Worm (Caenorhabditis elegans) whole organism, L2 larva: ENCODE data around the gene C36C5.15.

Source experiments
- blmp-1 ChIP-seq: sonication (generic microtip); optimal IDR thresholded peaks from 2 replicates; lab custom pipeline; 2017; ENCODE audit warnings: missing genetic modification characterization, mild to moderate bottlenecking, missing compliant biosample characterization, antibody characterized with exemption, moderate library complexity; ENCODE audit not compliant: insufficient read depth
- dmd-4 ChIP-seq: sonication (generic microtip); optimal IDR thresholded peaks from 2 replicates; lab custom pipeline; 2017; ENCODE audit warnings: missing biosample characterization, missing genetic modification characterization
- elt-3 ChIP-seq: sonication (generic microtip); optimal IDR thresholded peaks from 2 replicates; lab custom pipeline; 2017; ENCODE audit warnings: missing biosample characterization, missing genetic modification characterization
- lin-13 ChIP-seq: fragments of 150-350 bp; optimal IDR thresholded peaks from 2 replicates; lab custom pipeline; 2014; ENCODE audit warnings: missing biosample characterization, missing genetic modification reagents, missing genetic modification characterization
- mab-5 ChIP-seq: fragments of 150-350 bp; optimal IDR thresholded peaks from 2 replicates; lab custom pipeline; 2014; ENCODE audit warnings: missing biosample characterization, missing genetic modification characterization
- nhr-11 ChIP-seq: fragments of 150-350 bp; optimal IDR thresholded peaks from 2 replicates; lab custom pipeline; 2014; ENCODE audit warnings: missing biosample characterization, missing genetic modification characterization
- nhr-12 ChIP-seq: fragments of 150-350 bp; optimal IDR thresholded peaks from 2 replicates; lab custom pipeline; 2014; ENCODE audit warnings: missing biosample characterization, missing genetic modification characterization
- nhr-77 ChIP-seq: fragments of 150-350 bp; optimal IDR thresholded peaks from 2 replicates; lab custom pipeline; 2014; ENCODE audit warnings: missing biosample characterization, missing genetic modification characterization
- unc-39 ChIP-seq: fragments of 150-350 bp; optimal IDR thresholded peaks from 2 replicates; lab custom pipeline; 2014; ENCODE audit warnings: missing biosample characterization, missing genetic modification characterization
- unc-55 ChIP-seq: fragments of 150-350 bp; sonication (generic microtip); optimal IDR thresholded peaks from 3 replicates; lab custom pipeline; 2014; ENCODE audit warnings: missing biosample characterization, missing genetic modification reagents, missing genetic modification characterization

DNA sequence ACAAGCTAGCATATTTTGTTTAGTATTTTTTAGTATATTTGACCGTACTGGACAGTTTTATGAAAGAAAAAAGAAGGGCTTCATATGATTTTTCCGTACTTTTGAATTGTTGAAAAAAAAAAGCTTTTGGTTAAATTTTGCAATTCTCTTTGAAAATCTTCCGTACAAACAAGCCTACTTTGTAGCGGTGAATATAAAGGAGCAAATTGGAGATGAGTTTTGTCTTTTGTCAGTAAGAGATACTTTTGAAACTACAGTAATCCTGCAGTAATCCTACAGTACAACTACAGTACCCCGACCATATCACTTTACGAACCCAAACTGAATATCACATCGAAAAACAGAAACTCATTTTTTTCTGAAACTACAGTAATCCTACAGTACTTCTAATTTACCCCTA, 46.1 kb downstream of the C36C5.15 start:
- no peak for TF ChIP-seq blmp-1 (tag; lab: Kevin White, UChicago)
- TF ChIP-seq dmd-4: no peak
- TF ChIP-seq nhr-12: no peak
- TF ChIP-seq nhr-11 (tag; lab: Kevin White, UChicago): no peak
- TF ChIP-seq mab-5 (tag; lab: Kevin White, UChicago): no peak
- no peak for TF ChIP-seq nhr-77 (tag; lab: Kevin White, UChicago)
- no peak for TF ChIP-seq unc-55 (GFP tag; lab: Kevin White, UChicago)
- no peak for TF ChIP-seq lin-13 (GFP tag; lab: Kevin White, UChicago)
- TF ChIP-seq unc-39 (tag; lab: Kevin White, UChicago): no peak
- TF ChIP-seq elt-3: no peak
